Worm (Caenorhabditis elegans) whole organism, young adult: ENCODE measurements around the gene F20B10.3.

Experiments used
- Y79H2A.3 ChIP-seq: fragments of 200-800 bp; sonication (Bioruptor generic); conservative IDR thresholded peaks from 2 replicates; pipeline ENCODE4 v1.3.6; 2022; ENCODE audit warnings: missing genetic modification reagents, missing genetic modification characterization, missing compliant biosample characterization
- ama-1 ChIP-seq, 3 experiments: fragments of 150-350 bp in 1 of 3; sonication (generic microtip) in 2 of 3; optimal IDR thresholded peaks; 2 replicates each; lab custom pipeline; 2014 to 2018; ENCODE audit warnings: missing biosample characterization in 2 of 3, missing genetic modification characterization in 2 of 3, missing genetic modification reagents in 2 of 3
- hlh-26 ChIP-seq: fragments of 200-800 bp; sonication (Bioruptor generic); conservative IDR thresholded peaks from 2 replicates; pipeline ENCODE4 v1.3.6; 2022; ENCODE audit warnings: missing genetic modification reagents, missing genetic modification characterization, missing compliant biosample characterization
- pbrm-1 ChIP-seq: fragments of 200-800 bp; sonication (Bioruptor generic); IDR thresholded peaks from 2 replicates; pipeline ENCODE4 v1.3.6; 2022; ENCODE audit warnings: missing genetic modification reagents, missing genetic modification characterization, missing compliant biosample characterization

DNA sequence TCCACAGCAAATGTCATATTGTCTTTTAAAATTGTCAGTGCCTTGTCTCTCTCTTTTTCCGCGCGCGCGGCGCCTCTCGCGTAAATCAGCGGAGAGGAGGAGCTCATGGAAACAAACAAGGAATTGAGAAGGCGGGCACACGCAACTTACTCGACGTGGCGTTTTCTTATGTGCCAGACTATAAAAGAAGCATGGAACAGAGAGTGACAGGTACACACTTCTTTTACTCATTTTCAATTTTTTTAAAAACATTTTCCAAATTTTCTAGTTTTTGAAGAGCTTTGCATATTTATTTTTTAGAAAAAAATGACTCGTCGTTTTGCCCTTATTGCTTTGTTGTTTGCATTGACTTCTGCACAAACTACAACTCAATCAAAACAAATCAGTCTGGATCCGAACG, at the start of gene F20B10.3:
- no peak for TF ChIP-seq ama-1 (optimal IDR thresholded peaks at IDR 0.05; lab: Kevin White, UChicago)
- no peak for TF ChIP-seq ama-1 (GFP tag; optimal IDR thresholded peaks at IDR 0.05; lab: Kevin White, UChicago)
- no peak for TF ChIP-seq hlh-26
- no peak for TF ChIP-seq Y79H2A.3 (GFP tag; lab: Robert Waterston, UW)
- no peak for TF ChIP-seq pbrm-1 (GFP tag; lab: Robert Waterston, UW)
